Fruit fly (Drosophila melanogaster) whole organism, pupa: ENCODE data around the gene ppk18.

Experiments used
- CG13204 ChIP-seq: fragments of 200-800 bp; sonication (Bioruptor generic); optimal IDR thresholded peaks from 2 replicates; lab custom pipeline; 2018; ENCODE audit warnings: missing biosample characterization, mild to moderate bottlenecking, missing genetic modification characterization, moderate library complexity
- CG15710 ChIP-seq: fragments of 200-800 bp; sonication (Bioruptor generic); optimal IDR thresholded peaks from 2 replicates; lab custom pipeline; 2018; ENCODE audit warnings: missing biosample characterization, mild to moderate bottlenecking, missing genetic modification characterization, moderate library complexity
- CG32121 ChIP-seq: fragments of 200-800 bp; sonication (Bioruptor generic); IDR thresholded peaks from 2 replicates; pipeline ENCODE4 v1.3.6; 2022; ENCODE audit warnings: missing biosample characterization, missing genetic modification characterization
- CG4496 ChIP-seq: fragments of 200-800 bp; sonication (Bioruptor generic); IDR thresholded peaks from 3 replicates; pipeline ENCODE4 v1.3.6; 2022; ENCODE audit warnings: missing biosample characterization, missing genetic modification characterization
- CG8159 ChIP-seq: fragments of 200-800 bp; sonication (Bioruptor generic); optimal IDR thresholded peaks from 3 replicates; lab custom pipeline; 2018; ENCODE audit warnings: missing biosample characterization, mild to moderate bottlenecking, missing genetic modification characterization, moderate library complexity
- EcR ChIP-seq: fragments of 200-800 bp; sonication (Bioruptor generic); optimal IDR thresholded peaks from 3 replicates; lab custom pipeline; 2019; ENCODE audit warnings: missing biosample characterization, missing genetic modification characterization, mild to moderate bottlenecking, moderate library complexity, missing genetic modification reagents
- Pif1B ChIP-seq: fragments of 200-800 bp; sonication (Bioruptor generic); optimal IDR thresholded peaks from 3 replicates; lab custom pipeline; 2016; ENCODE audit warnings: missing biosample characterization, missing genetic modification characterization
- fd96Ca ChIP-seq: fragments of 200-800 bp; sonication (Bioruptor generic); IDR thresholded peaks from 3 replicates; pipeline ENCODE4 v1.3.6; 2022; ENCODE audit warnings: missing biosample characterization, missing genetic modification characterization
- gl ChIP-seq: fragments of 200-800 bp; sonication (Bioruptor generic); optimal IDR thresholded peaks from 2 replicates; lab custom pipeline; 2018; ENCODE audit warnings: missing biosample characterization, mild to moderate bottlenecking, missing genetic modification characterization

- TF ChIP-seq CG13204 (GFP tag; lab: Kevin White, UChicago) = no peak
- TF ChIP-seq gl (tag; lab: Kevin White, UChicago) = no peak
- peak; percentile 38 for TF ChIP-seq EcR (GFP tag; lab: Kevin White, UChicago)
- TF ChIP-seq CG8159 (tag; lab: Kevin White, UChicago) = no peak
- no peak for TF ChIP-seq CG4496 (GFP tag; lab: Robert Waterston, UW)
- no peak for TF ChIP-seq CG15710 (tag; lab: Kevin White, UChicago)
- no peak for TF ChIP-seq fd96Ca (GFP tag; lab: Robert Waterston, UW)
- no peak for TF ChIP-seq Pif1B
- peak; percentile 32; the same call in 1 of the 2 replicates for TF ChIP-seq CG32121 (GFP tag; lab: Robert Waterston, UW)
Observed at dm6 chr2L:9790535-9790992, 19.8 kb upstream of the ppk18 start, which contains the start of gene CG4036.
